Worm (Caenorhabditis elegans) whole organism, young adult: Measurements from ENCODE around the gene sut-1.

ENCODE experiments used
- D2030.7 ChIP-seq: fragments of 200-800 bp; sonication (Bioruptor generic); IDR thresholded peaks from 2 replicates; pipeline ENCODE4 v1.3.6; 2022; ENCODE audit warnings: missing genetic modification reagents, missing genetic modification characterization, missing compliant biosample characterization
- F22D6.2 ChIP-seq: sonication (generic microtip); optimal IDR thresholded peaks from 2 replicates; lab custom pipeline; 2016; ENCODE audit warnings: mild to moderate bottlenecking, missing genetic modification characterization, missing compliant biosample characterization
- F37B4.10 ChIP-seq: fragments of 200-800 bp; sonication (Bioruptor generic); IDR thresholded peaks from 2 replicates; pipeline ENCODE4 v1.3.6; 2022; ENCODE audit warnings: missing genetic modification characterization, missing compliant biosample characterization
- F49E8.2 ChIP-seq: sonication (generic microtip); optimal IDR thresholded peaks from 3 replicates; lab custom pipeline; 2017; ENCODE audit warnings: missing genetic modification characterization, mild to moderate bottlenecking, missing compliant biosample characterization, antibody characterized with exemption, moderate library complexity; ENCODE audit not compliant: insufficient read depth
- F57C9.4 ChIP-seq: sonication (generic microtip); optimal IDR thresholded peaks from 2 replicates; lab custom pipeline; 2017; ENCODE audit warnings: mild to moderate bottlenecking, missing genetic modification characterization, missing compliant biosample characterization
- K12H6.12 ChIP-seq: fragments of 200-800 bp; sonication (Bioruptor generic); optimal IDR thresholded peaks from 2 replicates; lab custom pipeline; 2018; ENCODE audit warnings: mild to moderate bottlenecking, missing genetic modification characterization, missing compliant biosample characterization
- Y67H2A.10 ChIP-seq: fragments of 200-800 bp; sonication (Bioruptor generic); conservative IDR thresholded peaks from 2 replicates; pipeline ENCODE4 v1.3.6; 2022; ENCODE audit warnings: missing genetic modification reagents, missing genetic modification characterization, missing compliant biosample characterization
- Y79H2A.3 ChIP-seq: fragments of 200-800 bp; sonication (Bioruptor generic); conservative IDR thresholded peaks from 2 replicates; pipeline ENCODE4 v1.3.6; 2022; ENCODE audit warnings: missing genetic modification reagents, missing genetic modification characterization, missing compliant biosample characterization
- akir-1 ChIP-seq: fragments of 200-800 bp; sonication (Bioruptor generic); optimal IDR thresholded peaks from 2 replicates; lab custom pipeline; 2018; ENCODE audit warnings: mild to moderate bottlenecking, missing genetic modification characterization, moderate library complexity, missing compliant biosample characterization
- ama-1 ChIP-seq, 3 experiments: fragments of 150-350 bp in 1 of 3; sonication (generic microtip) in 2 of 3; optimal IDR thresholded peaks; 2 replicates each; lab custom pipeline; 2014 to 2018; ENCODE audit warnings: missing biosample characterization in 2 of 3, missing genetic modification characterization in 2 of 3, missing genetic modification reagents in 2 of 3
- atf-7 ChIP-seq: sonication (generic microtip); optimal IDR thresholded peaks from 2 replicates; lab custom pipeline; 2017; ENCODE audit warnings: mild to moderate bottlenecking, missing genetic modification characterization, missing compliant biosample characterization
- ccch-3 ChIP-seq: fragments of 200-800 bp; sonication (Bioruptor generic); optimal IDR thresholded peaks from 2 replicates; lab custom pipeline; 2018; ENCODE audit warnings: mild to moderate bottlenecking, missing genetic modification characterization, missing compliant biosample characterization
- ceh-100 ChIP-seq: fragments of 200-800 bp; sonication (Bioruptor generic); IDR thresholded peaks from 2 replicates; pipeline ENCODE4 v1.3.6; 2022; ENCODE audit warnings: missing genetic modification reagents, missing genetic modification characterization, missing compliant biosample characterization
- chd-7 ChIP-seq: sonication (generic microtip); optimal IDR thresholded peaks from 2 replicates; lab custom pipeline; 2016; ENCODE audit warnings: mild to moderate bottlenecking, missing genetic modification characterization, moderate library complexity, missing compliant biosample characterization
- egl-44 ChIP-seq: fragments of 200-800 bp; sonication (Bioruptor generic); IDR thresholded peaks from 2 replicates; pipeline ENCODE4 v1.3.6; 2022; ENCODE audit warnings: missing genetic modification reagents, missing genetic modification characterization, missing compliant biosample characterization
- ekl-4 ChIP-seq: fragments of 200-800 bp; sonication (Bioruptor generic); IDR thresholded peaks from 2 replicates; pipeline ENCODE4 v1.3.6; 2022; ENCODE audit warnings: missing genetic modification reagents, missing genetic modification characterization, missing compliant biosample characterization
- fkh-3 ChIP-seq: sonication (generic microtip); optimal IDR thresholded peaks from 2 replicates; lab custom pipeline; 2016; ENCODE audit warnings: mild to moderate bottlenecking, missing genetic modification characterization, missing compliant biosample characterization
- hmg-1.2 ChIP-seq: fragments of 200-800 bp; sonication (Bioruptor generic); IDR thresholded peaks from 2 replicates; pipeline ENCODE4 v1.3.6; 2022; ENCODE audit warnings: missing genetic modification reagents, missing genetic modification characterization, missing compliant biosample characterization
- hmg-20 ChIP-seq: fragments of 200-800 bp; sonication (Bioruptor generic); IDR thresholded peaks from 2 replicates; pipeline ENCODE4 v1.3.6; 2022; ENCODE audit warnings: missing genetic modification reagents, missing genetic modification characterization, missing compliant biosample characterization
- lag-1 ChIP-seq: fragments of 200-800 bp; sonication (Bioruptor generic); IDR thresholded peaks from 2 replicates; pipeline ENCODE4 v1.3.6; 2022; ENCODE audit warnings: missing genetic modification reagents, missing genetic modification characterization, missing compliant biosample characterization
- lin-54 ChIP-seq: fragments of 200-800 bp; sonication (Bioruptor generic); optimal IDR thresholded peaks from 2 replicates; lab custom pipeline; 2018; ENCODE audit warnings: mild to moderate bottlenecking, missing genetic modification characterization, missing compliant biosample characterization
- lsy-27 ChIP-seq: sonication (generic microtip); optimal IDR thresholded peaks from 2 replicates; lab custom pipeline; 2017; ENCODE audit warnings: missing genetic modification characterization, mild to moderate bottlenecking, missing compliant biosample characterization, antibody characterized with exemption, missing genotype, borderline replicate concordance; ENCODE audit not compliant: insufficient read depth
- madf-6 ChIP-seq: fragments of 200-800 bp; sonication (Bioruptor generic); IDR thresholded peaks from 2 replicates; pipeline ENCODE4 v1.3.6; 2022; ENCODE audit warnings: missing genetic modification reagents, missing genetic modification characterization, missing compliant biosample characterization
- mcd-1 ChIP-seq: fragments of 200-800 bp; sonication (Bioruptor generic); IDR thresholded peaks from 2 replicates; pipeline ENCODE4 v1.3.6; 2022; ENCODE audit warnings: missing genetic modification reagents, missing genetic modification characterization, missing compliant biosample characterization
- nfya-1 ChIP-seq: sonication (generic microtip); optimal IDR thresholded peaks from 2 replicates; lab custom pipeline; 2017; ENCODE audit warnings: antibody characterized with exemption, missing compliant biosample characterization, missing genetic modification characterization, borderline replicate concordance; ENCODE audit not compliant: insufficient read depth
- nfyb-1 ChIP-seq: fragments of 200-800 bp; sonication (Bioruptor generic); IDR thresholded peaks from 2 replicates; pipeline ENCODE4 v1.3.6; 2022; ENCODE audit warnings: missing genetic modification reagents, missing genetic modification characterization, missing compliant biosample characterization
- nhr-80 ChIP-seq: sonication (generic microtip); optimal IDR thresholded peaks from 2 replicates; lab custom pipeline; 2016; ENCODE audit warnings: missing genetic modification characterization, missing compliant biosample characterization
- pbrm-1 ChIP-seq: fragments of 200-800 bp; sonication (Bioruptor generic); IDR thresholded peaks from 2 replicates; pipeline ENCODE4 v1.3.6; 2022; ENCODE audit warnings: missing genetic modification reagents, missing genetic modification characterization, missing compliant biosample characterization
- rpc-1 ChIP-seq, 2 experiments: fragments of 150-350 bp in 1 of 2; sonication (generic microtip) in 1 of 2; optimal IDR thresholded peaks; 2 replicates each; lab custom pipeline; 2014 to 2018; ENCODE audit warnings: missing biosample characterization in 1 of 2, missing genetic modification characterization in 1 of 2, missing genetic modification reagents in 1 of 2, missing genotype in 1 of 2
- sdz-38 ChIP-seq: sonication (generic microtip); optimal IDR thresholded peaks from 2 replicates; lab custom pipeline; 2016; ENCODE audit warnings: missing genotype, missing genetic modification characterization, missing compliant biosample characterization
- snpc-1.1 ChIP-seq: sonication (generic microtip); optimal IDR thresholded peaks from 2 replicates; lab custom pipeline; 2017; ENCODE audit warnings: missing genetic modification characterization, mild to moderate bottlenecking, missing compliant biosample characterization, antibody characterized with exemption, moderate library complexity, missing genotype, missing genetic modification reagents; ENCODE audit not compliant: insufficient read depth
- ztf-18 ChIP-seq: sonication (generic microtip); optimal IDR thresholded peaks from 2 replicates; lab custom pipeline; 2016; ENCODE audit warnings: missing genotype, mild to moderate bottlenecking, missing genetic modification characterization, missing compliant biosample characterization
- ztf-3 ChIP-seq: fragments of 200-800 bp; sonication (Bioruptor generic); optimal IDR thresholded peaks from 2 replicates; lab custom pipeline; 2018; ENCODE audit warnings: mild to moderate bottlenecking, missing genetic modification characterization, missing compliant biosample characterization

Gene sut-1

DNA sequence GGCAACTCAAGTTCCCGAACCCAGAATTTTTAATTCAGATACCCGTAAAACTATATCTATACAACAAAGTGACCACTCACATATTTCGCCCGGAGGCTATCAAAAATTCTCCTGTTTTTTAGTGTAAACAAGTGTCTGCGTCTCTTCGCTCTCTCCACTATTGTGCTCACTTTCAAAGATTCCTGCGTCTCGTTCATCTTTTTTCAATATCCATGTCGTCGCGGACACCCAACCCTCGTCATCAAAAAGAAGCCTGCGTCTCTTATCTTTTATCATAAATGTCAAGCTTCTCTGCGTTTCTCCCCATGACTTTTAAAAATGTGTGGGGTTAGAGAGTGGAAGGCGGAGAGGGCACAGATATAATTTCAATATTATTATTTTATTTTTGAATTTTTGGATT lies 38.2 kb downstream of the sut-1 start:
- TF ChIP-seq hmg-1.2: peak; percentile 79; the same call in 1 of the 2 replicates
- TF ChIP-seq egl-44 (GFP tag; lab: Robert Waterston, UW): no peak

DNA sequence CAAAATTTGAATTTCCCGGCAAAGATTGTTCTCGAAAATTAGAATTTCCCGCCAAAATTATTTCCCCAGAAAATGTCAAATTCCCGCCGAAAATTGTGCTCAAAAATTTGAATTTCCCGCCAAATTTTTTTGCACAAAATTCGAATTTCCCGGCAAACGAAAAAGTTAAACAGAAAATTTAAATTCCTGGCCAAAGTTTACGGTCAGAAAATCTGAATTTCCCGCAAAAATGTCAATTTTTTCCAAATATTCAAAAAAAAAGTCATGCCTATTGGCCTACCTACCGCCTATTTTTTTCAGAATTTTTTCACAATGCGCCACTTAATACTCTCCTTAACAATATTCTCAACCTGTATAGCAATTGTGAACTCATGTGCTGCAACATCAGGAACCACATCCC lies 40.2 kb downstream of the sut-1 start, which contains the start of gene K02E7.1:
Gene K02E7.1, plus strand, starts transcription at position 301 of the 400 bp plus-strand sequence.
- TF ChIP-seq ztf-3 (GFP tag; lab: Kevin White, UChicago) (no peak), nhr-80 (tag; lab: Kevin White, UChicago) (no peak), lin-54 (GFP tag; lab: Kevin White, UChicago) (no peak), akir-1 (no peak), nfyb-1 (GFP tag; lab: Robert Waterston, UW) (no peak), snpc-1.1 (no peak), ccch-3 (GFP tag; lab: Kevin White, UChicago) (no peak), lag-1 (GFP tag; lab: Robert Waterston, UW) (no peak), F49E8.2 (no peak), mcd-1 (GFP tag; lab: Robert Waterston, UW) (no peak), egl-44 (GFP tag; lab: Robert Waterston, UW) (no peak), F57C9.4 (no peak), hmg-20 (GFP tag; lab: Robert Waterston, UW) (no peak), D2030.7 (no peak), F37B4.10 (GFP tag; lab: Robert Waterston, UW) (no peak), Y79H2A.3 (GFP tag; lab: Robert Waterston, UW) (no peak), ztf-18 (no peak), ekl-4 (no peak), ceh-100 (GFP tag; lab: Robert Waterston, UW) (no peak)

DNA sequence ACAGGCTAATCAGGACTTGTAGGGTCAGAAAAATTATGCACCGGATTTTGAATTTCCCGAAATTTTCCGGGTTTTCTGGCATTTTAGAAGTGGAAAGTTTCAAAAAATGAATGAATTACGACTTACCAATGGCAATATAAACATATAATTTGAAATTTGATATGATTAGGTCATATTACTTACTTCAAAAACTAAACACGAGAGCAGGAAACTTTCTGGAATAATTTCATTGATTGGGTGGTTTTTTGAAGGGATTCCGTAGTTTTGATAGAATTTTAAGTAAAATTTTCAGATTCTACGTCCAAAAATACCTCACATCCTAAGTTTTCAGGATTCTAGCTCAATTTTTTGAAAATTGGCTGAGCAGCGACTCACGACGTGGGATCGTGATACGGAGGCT lies 47.6 kb downstream of the sut-1 start, which contains the start of gene K02E7.11:
Gene K02E7.11, minus strand, starts transcription at position 101 of the 400 bp plus-strand sequence.
- TF ChIP-seq madf-6 (GFP tag; lab: Robert Waterston, UW): no peak

ce11 chrII:1072106-1072505 lies 51.0 kb downstream of the sut-1 start, which contains the start of gene K02E7.4:
Gene K02E7.4, plus strand, starts transcription at chrII:1072406.
- TF ChIP-seq fkh-3: no peak
- no peak for TF ChIP-seq nfya-1 (tag; lab: Kevin White, UChicago)
- no peak for TF ChIP-seq F22D6.2 (tag; lab: Kevin White, UChicago)
- no peak for TF ChIP-seq ama-1 (optimal IDR thresholded peaks at IDR 0.05; lab: Kevin White, UChicago)
- no peak for TF ChIP-seq ama-1 (GFP tag; optimal IDR thresholded peaks at IDR 0.05; lab: Kevin White, UChicago)
- TF ChIP-seq K12H6.12 (tag; lab: Kevin White, UChicago): no peak
- TF ChIP-seq hmg-1.2: no peak

- TF ChIP-seq chd-7 (tag; lab: Kevin White, UChicago) (no peak), lsy-27 (no peak), F57C9.4 (no peak), sdz-38 (tag; lab: Kevin White, UChicago) (no peak), ccch-3 (GFP tag; lab: Kevin White, UChicago) (no peak), Y67H2A.10 (no peak), ceh-100 (GFP tag; lab: Robert Waterston, UW) (no peak), rpc-1 (optimal IDR thresholded peaks at IDR 0.05; lab: Kevin White, UChicago) (no peak), rpc-1 (tag; optimal IDR thresholded peaks at IDR 0.05; lab: Kevin White, UChicago) (no peak), nfyb-1 (GFP tag; lab: Robert Waterston, UW) (no peak), pbrm-1 (no peak), atf-7 (tag; lab: Kevin White, UChicago) (no peak)
These were observed 51.6 kb downstream of the sut-1 start for ce11 chrII:1071432-1071831.
